Worm (Caenorhabditis elegans): Measurements from ENCODE around the gene T26H5.9.

- no peak for TF ChIP-seq ceh-13 (GFP tag; optimal IDR thresholded peaks at IDR 0.05)
- TF ChIP-seq hmbx-1 (tag; optimal IDR thresholded peaks at IDR 0.05) = no peak
- TF ChIP-seq tbx-37 (GFP tag; conservative IDR thresholded peaks at IDR 0.05) = no peak
- no peak for TF ChIP-seq pes-1 (GFP tag; IDR thresholded peaks at IDR 0.05)
- no peak for TF ChIP-seq flt-1 (GFP tag; IDR thresholded peaks at IDR 0.05)
- TF ChIP-seq ceh-36 (tag; optimal IDR thresholded peaks at IDR 0.05) = no peak
- TF ChIP-seq scrt-1 (GFP tag; IDR thresholded peaks at IDR 0.05) = no peak
- no peak for TF ChIP-seq hmg-4 (GFP tag; optimal IDR thresholded peaks at IDR 0.05)
- TF ChIP-seq F13C5.2 (tag; optimal IDR thresholded peaks at IDR 0.05) = no peak
- TF ChIP-seq aly-1 (tag; optimal IDR thresholded peaks at IDR 0.05) = no peak
These were observed 528 bp upstream of the T26H5.9 start, which contains the start of gene T26H5.11 for ce11 chrV:15444188-15444587.

Data from whole organism, early embryonic.